Worm (Caenorhabditis elegans) whole organism, L2 larva: Measurements from ENCODE around the gene Y102A11A.1.

Source experiments
- alr-1 ChIP-seq: fragments of 150-350 bp; optimal IDR thresholded peaks from 2 replicates; lab custom pipeline; 2014; ENCODE audit warnings: missing biosample characterization, missing genetic modification characterization
- ama-1 ChIP-seq: fragments of 150-350 bp; optimal IDR thresholded peaks from 2 replicates; lab custom pipeline; 2018; ENCODE audit warnings: inconsistent platforms
- egl-27 ChIP-seq: sonication (generic microtip); optimal IDR thresholded peaks from 3 replicates; lab custom pipeline; 2017; ENCODE audit warnings: missing biosample characterization, missing genetic modification reagents, missing genetic modification characterization
- elt-3 ChIP-seq: sonication (generic microtip); optimal IDR thresholded peaks from 2 replicates; lab custom pipeline; 2017; ENCODE audit warnings: missing biosample characterization, missing genetic modification characterization
- lin-11 ChIP-seq: fragments of 150-350 bp; sonication (generic microtip); optimal IDR thresholded peaks from 2 replicates; lab custom pipeline; 2014; ENCODE audit warnings: missing biosample characterization, missing genetic modification characterization, inconsistent platforms, mixed read lengths
- lin-13 ChIP-seq: fragments of 150-350 bp; optimal IDR thresholded peaks from 2 replicates; lab custom pipeline; 2014; ENCODE audit warnings: missing biosample characterization, missing genetic modification reagents, missing genetic modification characterization
- nhr-129 ChIP-seq: fragments of 150-350 bp; optimal IDR thresholded peaks from 2 replicates; lab custom pipeline; 2014; ENCODE audit warnings: missing biosample characterization, missing genetic modification characterization
- nhr-237 ChIP-seq: fragments of 150-350 bp; optimal IDR thresholded peaks from 2 replicates; lab custom pipeline; 2014; ENCODE audit warnings: missing biosample characterization, missing genetic modification characterization
- nhr-25 ChIP-seq: fragments of 150-350 bp; sonication (generic microtip); optimal IDR thresholded peaks from 3 replicates; lab custom pipeline; 2014; ENCODE audit warnings: missing biosample characterization, missing genetic modification characterization
- nhr-6 ChIP-seq: fragments of 150-350 bp; optimal IDR thresholded peaks from 2 replicates; lab custom pipeline; 2014; ENCODE audit warnings: missing biosample characterization, missing genetic modification characterization
- nhr-77 ChIP-seq: fragments of 150-350 bp; optimal IDR thresholded peaks from 2 replicates; lab custom pipeline; 2014; ENCODE audit warnings: missing biosample characterization, missing genetic modification characterization
- skn-1 ChIP-seq: sonication (generic microtip); optimal IDR thresholded peaks from 2 replicates; lab custom pipeline; 2017; ENCODE audit warnings: missing biosample characterization, missing genetic modification characterization
- snpc-4 ChIP-seq: fragments of 150-350 bp; optimal IDR thresholded peaks from 2 replicates; lab custom pipeline; 2014; ENCODE audit warnings: missing biosample characterization, missing genetic modification characterization
- zag-1 ChIP-seq: fragments of 150-350 bp; optimal IDR thresholded peaks from 2 replicates; lab custom pipeline; 2014; ENCODE audit warnings: missing biosample characterization, missing genetic modification characterization

ce11 chrX:2031414-2031813, 20.2 kb upstream of the Y102A11A.1 start, which contains the start of gene Y102A11A.5:
- no peak for TF ChIP-seq skn-1 (tag; lab: Kevin White, UChicago)
- no peak for TF ChIP-seq nhr-129 (tag; lab: Kevin White, UChicago)
- no peak for TF ChIP-seq nhr-6 (tag; lab: Kevin White, UChicago)
- no peak for TF ChIP-seq nhr-237 (tag; lab: Kevin White, UChicago)
- TF ChIP-seq lin-11 (tag; lab: Kevin White, UChicago): no peak
- TF ChIP-seq egl-27 (tag; lab: Kevin White, UChicago): no peak
- no peak for TF ChIP-seq nhr-77 (tag; lab: Kevin White, UChicago)
- TF ChIP-seq zag-1 (tag; lab: Kevin White, UChicago): no peak
- no peak for TF ChIP-seq elt-3 (tag; lab: Kevin White, UChicago)
- TF ChIP-seq lin-13 (GFP tag; lab: Kevin White, UChicago): no peak
- TF ChIP-seq snpc-4 (tag; lab: Kevin White, UChicago): no peak
- no peak for TF ChIP-seq ama-1 (lab: Kevin White, UChicago)
- TF ChIP-seq nhr-25 (tag; lab: Kevin White, UChicago): no peak
- no peak for TF ChIP-seq alr-1
